Worm (Caenorhabditis elegans): Measurements from ENCODE around the gene mbk-1.

ce11 chrX:14841030-14841429 lies 16.7 kb upstream of the mbk-1 start:
- TF ChIP-seq nhr-28 (tag; optimal IDR thresholded peaks at IDR 0.05): no peak
- peak; percentile 86 for TF ChIP-seq nhr-237 (tag; optimal IDR thresholded peaks at IDR 0.05)
- no peak for TF ChIP-seq snpc-4 (tag; optimal IDR thresholded peaks at IDR 0.05)
- TF ChIP-seq unc-39 (tag; optimal IDR thresholded peaks at IDR 0.05): no peak
- TF ChIP-seq ces-1 (GFP tag; optimal IDR thresholded peaks at IDR 0.05): peak; percentile 90
